Fruit fly (Drosophila melanogaster) whole organism, prepupa: ENCODE measurements around the gene Nelf-A.

Source experiments
- CG10669 ChIP-seq: fragments of 200-800 bp; sonication (Bioruptor generic); optimal IDR thresholded peaks from 3 replicates; lab custom pipeline; 2018; ENCODE audit warnings: missing biosample characterization, mild to moderate bottlenecking, missing genetic modification characterization, moderate library complexity
- CG11294 ChIP-seq: fragments of 200-800 bp; sonication (Bioruptor generic); IDR thresholded peaks from 2 replicates; pipeline ENCODE4 v1.3.6; 2022; ENCODE audit warnings: missing biosample characterization, missing genetic modification characterization
- CG16779 ChIP-seq: fragments of 200-800 bp; sonication (Bioruptor generic); optimal IDR thresholded peaks from 3 replicates; lab custom pipeline; 2017; ENCODE audit warnings: missing biosample characterization, mild to moderate bottlenecking, missing genetic modification characterization
- CG8119 ChIP-seq: fragments of 200-800 bp; sonication (Bioruptor generic); IDR thresholded peaks from 3 replicates; pipeline ENCODE4 v1.3.6; 2022; ENCODE audit warnings: missing biosample characterization, missing genetic modification characterization
- Gug ChIP-seq: fragments of 200-800 bp; sonication (Bioruptor generic); IDR thresholded peaks from 2 replicates; pipeline ENCODE4 v1.3.6; 2022; ENCODE audit warnings: missing biosample characterization, missing genetic modification characterization
- Smox ChIP-seq: fragments of 200-800 bp; sonication (Bioruptor generic); optimal IDR thresholded peaks from 3 replicates; lab custom pipeline; 2016; ENCODE audit warnings: missing biosample characterization, missing genetic modification characterization
- achi ChIP-seq: fragments of 200-800 bp; sonication (Bioruptor generic); optimal IDR thresholded peaks from 3 replicates; lab custom pipeline; 2016; ENCODE audit warnings: missing biosample characterization, missing genetic modification characterization
- fd85E ChIP-seq: fragments of 200-800 bp; sonication (Bioruptor generic); optimal IDR thresholded peaks from 3 replicates; lab custom pipeline; 2016; ENCODE audit warnings: missing biosample characterization, missing genetic modification characterization
- net ChIP-seq: fragments of 200-800 bp; sonication (Bioruptor generic); optimal IDR thresholded peaks from 3 replicates; lab custom pipeline; 2016; ENCODE audit warnings: missing biosample characterization, missing genetic modification characterization
- spab ChIP-seq: fragments of 200-800 bp; sonication (Bioruptor generic); optimal IDR thresholded peaks from 2 replicates; lab custom pipeline; 2017; ENCODE audit warnings: missing biosample characterization, mild to moderate bottlenecking, missing genetic modification characterization, missing genetic modification reagents
- svp ChIP-seq: fragments of 200-800 bp; sonication (Bioruptor generic); peaks from one replicate; lab custom pipeline; 2016; ENCODE audit warnings: missing biosample characterization, missing genetic modification characterization

DNA sequence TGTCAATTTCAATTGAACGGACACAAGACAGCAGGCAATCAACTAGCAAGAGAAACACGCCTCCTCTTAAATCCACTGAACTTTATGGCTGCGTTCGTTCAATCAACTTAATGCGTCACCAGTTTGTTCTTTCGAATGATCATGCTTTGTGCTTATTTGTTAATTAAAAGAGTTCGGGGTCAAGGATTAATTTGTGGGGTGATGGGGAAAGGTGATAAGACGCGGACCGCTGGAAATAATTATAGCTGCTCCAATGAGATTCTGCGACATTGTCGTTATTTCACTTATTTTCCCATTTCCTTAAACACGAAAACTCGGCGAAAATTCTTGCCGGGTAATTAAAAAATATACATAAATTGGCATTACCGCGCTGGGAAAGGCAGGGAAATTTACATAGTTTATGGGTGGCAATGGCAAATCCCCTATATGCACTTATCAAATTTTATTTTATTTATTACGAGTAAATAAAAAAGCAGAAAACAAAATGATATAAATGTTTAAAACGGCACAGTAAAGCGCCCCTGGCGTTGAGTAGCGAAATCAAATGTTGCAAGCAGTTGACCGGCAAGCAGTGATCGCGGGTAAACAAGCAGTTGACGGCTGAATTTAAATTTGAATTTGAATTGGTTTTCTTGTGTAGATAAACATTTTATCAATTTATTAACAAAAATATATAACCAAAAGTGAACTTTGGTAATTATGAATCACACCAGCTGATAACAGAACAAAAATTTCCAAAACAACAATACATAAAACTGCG, 39.0 kb upstream of the Nelf-A start:
- TF ChIP-seq CG10669 (peak; percentile 12), svp (GFP tag; lab: Kevin White, UChicago) (peak; percentile 80), net (no peak), achi (GFP tag; lab: Kevin White, UChicago) (no peak), CG8119 (GFP tag; lab: Robert Waterston, UW) (no peak), CG11294 (no peak), Smox (GFP tag; lab: Kevin White, UChicago) (peak; percentile 3), CG16779 (tag; lab: Kevin White, UChicago) (no peak), Gug (GFP tag; lab: Robert Waterston, UW) (no peak), fd85E (no peak), spab (GFP tag; lab: Kevin White, UChicago) (no peak)
